Worm (Caenorhabditis elegans) whole organism, mixed stage, embryonic: ENCODE measurements around the gene clec-204.

Experiments used
- elt-3 ChIP-seq: fragments of 150-350 bp; optimal IDR thresholded peaks from 2 replicates; lab custom pipeline; 2014; ENCODE audit warnings: missing biosample characterization, missing genetic modification characterization
- mab-5 ChIP-seq: fragments of 150-350 bp; optimal IDR thresholded peaks from 2 replicates; lab custom pipeline; 2014; ENCODE audit warnings: missing biosample characterization, missing genetic modification characterization
- nhr-76 ChIP-seq: sonication (generic microtip); optimal IDR thresholded peaks from 2 replicates; lab custom pipeline; 2017; ENCODE audit warnings: missing biosample characterization, missing genetic modification characterization
- unc-62 ChIP-seq: fragments of 150-350 bp; optimal IDR thresholded peaks from 2 replicates; lab custom pipeline; 2014; ENCODE audit warnings: missing biosample characterization, missing genetic modification reagents, missing genetic modification characterization

DNA sequence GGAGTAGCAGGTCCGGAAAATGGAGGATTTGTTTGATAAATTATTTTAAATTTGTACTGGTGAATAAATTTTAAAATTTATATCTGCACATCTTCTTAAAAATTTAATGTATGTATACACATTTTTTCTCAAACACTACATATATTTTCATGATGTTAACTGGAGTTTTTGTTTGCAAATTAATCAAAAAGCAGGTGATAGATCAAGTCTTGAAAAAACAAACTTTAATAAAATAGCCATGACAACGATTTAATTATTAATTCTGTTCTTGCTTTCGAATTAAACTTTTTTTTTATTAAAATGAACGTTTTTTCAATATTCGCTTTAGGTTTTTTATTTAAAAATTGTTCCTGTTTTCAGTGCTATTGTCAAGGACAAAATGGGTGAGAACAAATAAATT, 37.3 kb downstream of the clec-204 start, which contains the start of gene F36H9.1:
- TF ChIP-seq unc-62 (no peak), mab-5 (tag; lab: Kevin White, UChicago) (no peak), nhr-76 (tag; lab: Kevin White, UChicago) (no peak), elt-3 (tag; lab: Kevin White, UChicago) (no peak)
